Worm (Caenorhabditis elegans): ENCODE data around the gene atp-4.

The atp-4 gene

DNA sequence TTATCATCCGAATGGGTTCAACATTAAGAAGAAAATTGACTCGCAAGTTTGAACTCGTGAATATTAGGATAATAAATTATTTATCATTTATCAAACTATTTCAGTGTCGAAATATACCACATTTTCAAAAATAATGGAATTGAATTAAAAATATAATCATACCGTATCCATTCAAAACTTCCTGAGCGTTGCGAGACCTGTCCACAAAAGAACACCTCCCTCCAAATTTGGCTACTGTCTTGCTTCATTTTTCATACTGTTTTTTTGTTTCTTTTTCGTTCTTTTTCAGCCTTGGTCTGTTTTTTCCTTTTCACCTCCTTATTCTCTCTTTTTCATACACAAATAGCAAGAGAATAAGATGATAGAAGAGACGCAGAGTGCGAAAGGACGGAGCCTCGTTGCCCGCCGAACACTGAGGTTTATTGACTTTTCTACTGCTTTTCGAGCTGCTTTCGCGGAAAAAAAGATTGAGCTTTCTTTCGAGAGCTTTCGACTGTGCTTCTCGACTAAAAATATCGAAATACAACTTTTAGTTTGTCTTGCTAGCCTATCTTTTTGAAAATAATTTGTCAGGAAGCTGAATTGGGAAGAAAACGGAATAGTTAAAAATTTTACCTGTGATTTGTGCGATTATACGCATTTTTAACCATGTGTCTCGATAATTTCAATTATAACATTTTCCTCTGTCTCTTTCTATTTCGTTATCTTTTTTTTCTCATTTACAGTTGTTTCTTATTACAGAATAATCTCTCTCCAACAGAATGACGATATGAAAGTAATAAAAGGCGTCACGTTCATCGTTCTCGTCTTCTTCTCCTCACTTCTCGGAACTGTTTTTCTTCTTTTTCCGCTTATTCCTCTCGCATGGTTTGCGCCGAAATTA lies 23.5 kb upstream of the atp-4 start, which contains the start of gene acl-8 (continued):
- TF ChIP-seq spr-1 (tag; optimal IDR thresholded peaks at IDR 0.05), result no peak
- 0 out of 2 replicates have a peak, but pooled peaks have one; percentile 16 for TF ChIP-seq Y48G9A.11 (GFP tag; IDR thresholded peaks at IDR 0.05)
- TF ChIP-seq dmd-6 (GFP tag; IDR thresholded peaks at IDR 0.05), result peak; percentile 69
- no peak for TF ChIP-seq lir-3 (tag; optimal IDR thresholded peaks at IDR 0.05)
- no peak for TF ChIP-seq gei-8 (GFP tag; optimal IDR thresholded peaks at IDR 0.05)
- no peak for TF ChIP-seq daf-12 (tag; optimal IDR thresholded peaks at IDR 0.05)

DNA sequence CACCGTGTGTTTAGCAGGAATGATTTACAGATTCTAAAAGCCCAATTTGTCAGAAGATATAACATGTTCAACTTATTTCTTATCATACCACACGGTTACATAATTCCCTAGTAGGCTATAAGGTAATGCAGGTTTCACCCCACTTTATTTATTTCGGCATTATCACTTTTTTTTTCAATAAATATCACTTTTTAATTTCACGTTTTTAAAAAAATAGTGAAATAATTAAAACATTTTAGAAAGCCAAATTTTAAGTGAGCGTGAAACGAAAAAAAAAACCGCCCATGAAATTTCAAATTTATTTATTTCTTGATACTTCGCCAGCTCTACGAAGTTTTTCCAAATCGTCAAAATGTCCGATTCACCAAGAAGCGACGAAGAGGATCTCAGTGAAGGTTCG lies 21.4 kb upstream of the atp-4 start, which contains the start of gene fbxa-196:
fbxa-196 (plus strand) TSS at position 301 of the 400 bp plus-strand sequence.
- TF ChIP-seq dmd-9 (GFP tag; IDR thresholded peaks at IDR 0.05) (no peak), hlh-11 (tag; optimal IDR thresholded peaks at IDR 0.05) (no peak), tra-1 (GFP tag; IDR thresholded peaks at IDR 0.05) (no peak), saeg-2 (GFP tag; IDR thresholded peaks at IDR 0.05) (no peak), jun-1 (tag; optimal IDR thresholded peaks at IDR 0.05) (no peak), duxl-1 (tag; optimal IDR thresholded peaks at IDR 0.05; ENCODE audit: poor library complexity) (no peak), lin-15B (tag; optimal IDR thresholded peaks at IDR 0.05) (no peak), tag-97 (GFP tag; IDR thresholded peaks at IDR 0.05) (no peak), hif-1 (tag; optimal IDR thresholded peaks at IDR 0.05) (no peak), F26F4.8 (GFP tag; conservative IDR thresholded peaks at IDR 0.05) (no peak), nhr-6 (tag; optimal IDR thresholded peaks at IDR 0.05) (no peak), pha-4 (GFP tag; IDR thresholded peaks at IDR 0.05) (no peak), pha-4 (tag; optimal IDR thresholded peaks at IDR 0.05) (no peak), Y105C5A.15 (GFP tag; IDR thresholded peaks at IDR 0.05) (no peak), R02D3.7 (tag; optimal IDR thresholded peaks at IDR 0.05) (no peak), dve-1 (tag; optimal IDR thresholded peaks at IDR 0.05; ENCODE audit: insufficient read depth) (no peak), nhr-77 (tag; optimal IDR thresholded peaks at IDR 0.05) (no peak)

DNA sequence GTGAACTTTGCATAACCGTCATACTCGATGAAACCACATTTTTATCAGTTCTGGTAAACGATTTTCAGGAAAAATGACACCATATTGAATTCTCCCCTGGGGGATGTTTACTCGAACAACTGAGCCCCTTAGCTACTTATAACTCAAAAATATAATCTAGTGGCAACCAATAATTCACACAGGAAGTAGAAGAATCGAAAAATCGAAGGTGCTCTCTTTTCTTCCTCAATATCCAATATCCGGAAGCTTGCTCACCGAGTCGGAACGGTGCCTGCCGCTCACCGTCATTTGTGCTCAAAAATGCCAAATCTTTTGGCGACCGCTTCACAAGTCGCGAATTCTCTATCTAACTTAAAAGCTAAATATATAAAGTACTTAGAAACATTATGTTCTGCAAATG lies 15.1 kb upstream of the atp-4 start, which contains the start of gene T05H4.3:
T05H4.3 (plus strand) TSS at position 301 of the 400 bp plus-strand sequence.
- TF ChIP-seq ceh-20 (GFP tag; IDR thresholded peaks at IDR 0.05) (no peak), aha-1 (tag) (peak; percentile 65), ces-1 (GFP tag; optimal IDR thresholded peaks at IDR 0.05) (no peak), mxl-3 (GFP tag; optimal IDR thresholded peaks at IDR 0.05) (no peak)

DNA sequence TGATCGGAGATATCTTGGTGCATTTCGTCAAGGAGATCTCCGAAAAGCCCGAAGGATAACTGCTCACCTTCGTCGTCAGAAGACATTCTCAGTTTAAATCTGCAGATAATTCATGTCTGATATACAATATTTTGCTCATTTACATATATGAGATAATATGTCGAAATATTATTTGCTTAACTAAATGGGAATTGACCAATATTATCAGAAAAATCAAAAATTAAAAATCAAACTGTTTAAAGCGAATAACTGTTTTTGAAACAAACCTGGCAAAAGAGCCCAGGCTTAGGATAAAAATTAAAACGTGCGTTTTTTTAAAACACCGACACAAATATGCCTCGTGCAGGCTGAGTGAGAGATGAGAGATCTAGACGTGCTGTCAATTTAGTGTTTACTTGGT lies 14.7 kb upstream of the atp-4 start, which contains the start of gene T05H4.15:
T05H4.15 (minus strand) TSS at position 101 of the 400 bp plus-strand sequence.
- TF ChIP-seq dve-1 (tag; optimal IDR thresholded peaks at IDR 0.05; ENCODE audit: insufficient read depth), result no peak

DNA sequence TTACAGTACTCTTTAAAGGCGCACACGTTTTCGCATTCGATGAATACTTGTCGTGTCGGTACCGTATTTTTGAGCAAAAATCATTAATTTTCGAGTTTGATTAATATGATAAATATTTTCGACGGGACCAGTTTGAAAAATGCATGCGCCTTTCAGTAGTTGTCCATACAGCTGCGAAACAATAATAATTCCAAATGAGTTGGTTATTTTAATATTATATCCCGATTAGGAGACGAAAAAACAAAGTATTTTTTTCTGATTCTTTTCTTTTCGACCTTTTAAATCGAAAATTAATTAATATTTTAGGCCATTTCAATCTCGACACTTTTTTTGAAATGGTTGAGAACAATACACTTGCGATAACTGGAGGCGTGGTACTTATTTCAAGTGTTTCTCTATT lies 11.7 kb upstream of the atp-4 start, which contains the start of gene T05H4.4:
T05H4.4 (plus strand) TSS at position 301 of the 400 bp plus-strand sequence.
- no peak for TF ChIP-seq Y5F2A.4 (GFP tag; optimal IDR thresholded peaks at IDR 0.05)
- TF ChIP-seq egl-27 (tag; optimal IDR thresholded peaks at IDR 0.05), result no peak
- no peak for TF ChIP-seq nhr-102 (tag; optimal IDR thresholded peaks at IDR 0.05)
- no peak for TF ChIP-seq tra-1 (GFP tag; IDR thresholded peaks at IDR 0.05)
- TF ChIP-seq ceh-82 (tag; optimal IDR thresholded peaks at IDR 0.05), result no peak
- no peak for TF ChIP-seq gei-8 (GFP tag; optimal IDR thresholded peaks at IDR 0.05)
- TF ChIP-seq dpl-1 (GFP tag; optimal IDR thresholded peaks at IDR 0.05), result no peak
- TF ChIP-seq lin-38 (GFP tag; IDR thresholded peaks at IDR 0.05), result no peak
- no peak for TF ChIP-seq zfp-2 (tag; optimal IDR thresholded peaks at IDR 0.05)
- TF ChIP-seq zip-11 (GFP tag; IDR thresholded peaks at IDR 0.05), result no peak
- no peak for TF ChIP-seq pqm-1 (tag; optimal IDR thresholded peaks at IDR 0.05)
- no peak for TF ChIP-seq madf-5 (GFP tag; IDR thresholded peaks at IDR 0.05)
- no peak for TF ChIP-seq hlh-11 (tag; optimal IDR thresholded peaks at IDR 0.05)

All from whole organism, L4 larva.